Worm (Caenorhabditis elegans): ENCODE data around the gene srsx-6.

srsx-6 gene

DNA sequence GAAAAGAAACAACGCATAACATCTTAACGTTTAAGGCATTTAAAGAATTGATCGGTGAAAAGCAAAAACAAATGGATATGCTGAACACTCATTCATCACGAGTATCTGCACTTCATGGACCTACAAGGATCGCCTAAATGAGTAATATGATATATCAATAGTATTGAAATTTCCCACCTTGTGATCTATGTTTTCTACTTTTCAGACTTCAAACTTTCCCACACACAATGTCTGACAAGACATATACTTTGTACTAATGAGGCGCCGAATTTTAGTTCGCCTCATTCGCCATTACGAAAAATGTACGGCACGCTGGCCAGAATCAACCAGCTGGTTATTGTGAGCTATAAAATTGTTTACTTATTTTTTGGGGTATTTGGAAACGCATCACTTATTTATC lies at the start of gene srsx-6:
srsx-6 (plus strand) TSS at position 301 of the 400 bp plus-strand sequence.
- no peak for TF ChIP-seq unc-62 (GFP tag; optimal IDR thresholded peaks at IDR 0.05)

DNA sequence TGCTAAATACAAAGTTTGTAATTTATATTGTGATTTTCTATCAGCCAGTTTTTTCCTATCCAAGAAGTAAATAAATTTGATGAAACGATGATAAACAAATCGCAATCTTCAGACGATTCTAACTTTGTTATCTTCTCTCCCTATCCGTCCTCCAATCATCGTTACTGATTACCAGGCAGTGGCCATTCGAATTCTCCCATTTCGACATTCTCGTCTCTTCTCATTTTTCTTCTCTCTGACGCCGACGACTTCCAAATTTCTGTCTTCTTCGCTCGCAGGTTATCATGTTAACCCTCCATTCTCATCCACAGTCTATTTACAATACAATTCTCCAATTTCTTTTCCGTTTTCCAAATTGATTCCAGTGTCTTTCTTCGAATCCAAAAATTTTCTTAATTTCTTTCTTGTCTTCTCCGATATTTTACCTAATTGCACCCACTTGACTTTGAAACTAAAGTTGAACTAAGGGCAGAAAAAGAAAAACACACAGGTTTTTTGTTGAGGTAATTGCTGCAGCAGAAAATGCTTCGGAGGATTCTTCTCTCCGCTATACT lies 48.4 kb upstream of the srsx-6 start, which contains the start of gene F40A3.2:
F40A3.2 (plus strand) TSS at position 504 of the 554 bp plus-strand sequence.
- no peak for TF ChIP-seq unc-62 (GFP tag; optimal IDR thresholded peaks at IDR 0.05)

DNA sequence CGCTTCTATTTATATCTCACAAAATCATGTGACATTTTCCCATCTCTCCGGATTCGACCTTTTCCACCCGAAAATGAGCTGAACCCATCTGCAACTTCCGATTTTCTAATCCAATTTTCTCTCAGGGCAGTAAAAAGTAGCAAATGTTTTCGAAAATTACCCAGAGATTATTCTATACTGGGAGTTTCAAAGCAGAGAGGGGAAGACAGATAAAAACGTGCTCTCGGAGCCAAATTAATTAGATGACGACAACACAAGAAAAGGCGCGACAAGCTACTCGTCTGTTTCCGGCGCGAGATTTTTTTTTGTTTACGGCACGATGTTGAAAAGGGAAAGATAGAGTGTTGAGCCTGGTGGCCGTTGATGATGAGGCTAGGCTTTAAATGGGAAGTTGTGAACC lies 42.4 kb upstream of the srsx-6 start:
- TF ChIP-seq unc-62 (GFP tag; optimal IDR thresholded peaks at IDR 0.05): no peak

DNA sequence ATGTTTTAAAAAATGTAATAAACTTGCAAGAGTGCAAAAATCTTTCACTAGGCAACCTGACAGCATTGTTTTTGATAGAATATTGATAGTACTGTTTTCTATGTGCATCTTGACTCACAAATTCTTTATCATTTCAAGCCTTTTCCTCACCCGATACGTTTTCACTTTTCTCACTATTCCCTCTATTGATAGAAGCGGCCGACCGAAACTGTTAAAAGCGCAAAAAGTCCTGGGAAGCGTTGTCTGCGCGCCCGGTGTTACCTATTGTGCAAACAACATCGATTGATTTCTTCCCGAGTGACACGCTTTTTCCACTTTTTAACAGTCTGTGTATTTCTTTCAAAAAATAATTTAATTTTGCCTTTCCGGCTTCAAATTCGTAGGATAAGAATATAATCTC lies 38.8 kb upstream of the srsx-6 start:
- TF ChIP-seq unc-62 (GFP tag; optimal IDR thresholded peaks at IDR 0.05): no peak

DNA sequence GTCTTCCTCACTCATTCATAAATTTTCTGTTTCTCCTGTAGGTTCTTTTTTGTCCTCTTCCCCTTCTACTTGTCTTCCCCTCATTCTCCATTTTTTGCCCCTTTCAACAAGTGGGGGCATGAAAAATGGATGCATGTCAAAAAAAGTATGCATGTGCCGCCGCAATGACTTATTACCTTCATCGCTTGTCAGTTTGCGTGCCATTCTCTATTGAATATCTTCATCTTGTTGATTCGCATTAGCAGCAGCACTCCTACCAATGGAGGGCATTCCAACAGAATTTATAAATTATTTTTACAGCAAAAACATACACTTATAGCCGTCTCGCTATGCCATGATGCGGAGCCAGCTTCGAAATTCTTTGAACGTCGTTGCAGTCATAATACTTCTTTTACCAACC lies 35.7 kb upstream of the srsx-6 start, which contains the start of gene F40A3.1:
F40A3.1 (plus strand) TSS at position 301 of the 400 bp plus-strand sequence.
- no peak for TF ChIP-seq unc-62 (GFP tag; optimal IDR thresholded peaks at IDR 0.05)

DNA sequence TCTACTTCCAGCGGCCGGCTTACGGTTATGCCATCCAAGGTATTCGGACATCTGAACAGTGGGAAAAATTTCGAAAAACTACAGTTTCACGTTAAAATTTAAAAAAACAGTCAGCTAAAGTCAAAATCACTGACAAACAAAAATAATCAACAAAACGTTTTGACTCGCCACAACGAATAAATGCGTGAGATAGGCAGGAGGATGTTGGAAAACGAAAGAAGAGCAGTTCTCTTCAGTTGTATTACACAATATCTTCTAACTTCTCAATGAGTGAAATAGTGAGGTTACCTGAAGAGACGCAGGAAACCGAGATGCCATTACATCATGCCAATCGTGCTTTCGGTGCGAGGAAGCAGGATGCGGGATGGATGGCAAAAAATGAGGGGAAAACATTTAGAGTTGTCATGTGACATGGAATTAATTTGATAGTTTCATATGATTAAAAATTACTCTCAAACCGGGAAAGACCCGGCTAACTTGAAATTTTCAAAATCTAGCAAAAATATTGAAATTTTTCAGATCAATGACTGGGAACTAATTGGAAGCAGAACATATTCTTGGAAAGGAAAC lies 33.0 kb upstream of the srsx-6 start, which contains the start of gene F40A3.6:
F40A3.6 (minus strand) TSS at position 51 of the 570 bp plus-strand sequence.
- TF ChIP-seq unc-62 (GFP tag; optimal IDR thresholded peaks at IDR 0.05): no peak

- TF ChIP-seq unc-62 (GFP tag; optimal IDR thresholded peaks at IDR 0.05): no peak
Measured at ce11 chrV:7899761-7900160, 27.1 kb upstream of the srsx-6 start, which contains the start of gene F40A3.7. F40A3.7 (minus strand) TSS chrV:7899861.

DNA sequence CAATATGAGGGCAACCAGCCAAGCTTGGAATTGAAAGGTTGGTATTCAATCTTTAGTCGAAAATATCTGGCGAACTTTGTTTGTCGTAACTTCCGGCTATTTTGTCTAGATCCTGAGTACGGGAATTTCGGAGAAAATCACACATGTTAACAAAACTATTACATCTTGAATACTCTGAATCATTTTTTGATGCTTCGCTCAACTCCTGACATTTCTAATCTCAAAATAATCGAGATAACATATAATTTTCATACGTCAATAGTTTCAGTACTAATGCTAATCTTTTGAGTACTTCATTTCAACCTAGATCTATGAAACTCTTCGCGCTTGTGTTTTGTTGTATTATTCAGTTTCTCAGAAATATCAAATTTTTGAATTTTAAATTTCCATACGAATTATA lies 25.7 kb upstream of the srsx-6 start:
- TF ChIP-seq unc-62 (GFP tag; optimal IDR thresholded peaks at IDR 0.05): no peak

DNA sequence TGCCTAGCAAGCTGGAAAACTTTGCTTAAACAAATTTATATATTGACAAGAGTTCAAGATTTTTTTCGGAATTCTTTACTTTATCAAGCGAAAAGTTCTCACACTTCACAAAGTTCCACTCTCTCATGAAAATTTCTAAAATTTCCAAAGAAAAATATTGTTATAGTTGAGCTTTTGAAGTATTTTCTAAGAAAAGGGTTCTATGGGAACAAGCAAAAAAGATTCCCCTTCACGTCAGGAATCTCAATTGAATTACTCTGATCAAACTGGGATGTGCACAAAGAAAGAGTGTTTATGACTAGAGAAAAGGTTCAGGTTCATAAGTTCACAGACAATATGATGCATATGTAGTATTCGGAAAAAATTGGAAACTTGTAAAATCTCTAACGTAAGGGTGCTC lies 22.5 kb upstream of the srsx-6 start:
- TF ChIP-seq unc-62 (GFP tag; optimal IDR thresholded peaks at IDR 0.05): no peak

ce11 chrV:7908431-7908830 lies 18.5 kb upstream of the srsx-6 start:
- no peak for TF ChIP-seq unc-62 (GFP tag; optimal IDR thresholded peaks at IDR 0.05)

ce11 chrV:7925483-7925882 lies 1.4 kb upstream of the srsx-6 start, which contains the start of gene srsx-7:
srsx-7 (plus strand) TSS chrV:7925783.
- no peak for TF ChIP-seq unc-62 (GFP tag; optimal IDR thresholded peaks at IDR 0.05)

DNA sequence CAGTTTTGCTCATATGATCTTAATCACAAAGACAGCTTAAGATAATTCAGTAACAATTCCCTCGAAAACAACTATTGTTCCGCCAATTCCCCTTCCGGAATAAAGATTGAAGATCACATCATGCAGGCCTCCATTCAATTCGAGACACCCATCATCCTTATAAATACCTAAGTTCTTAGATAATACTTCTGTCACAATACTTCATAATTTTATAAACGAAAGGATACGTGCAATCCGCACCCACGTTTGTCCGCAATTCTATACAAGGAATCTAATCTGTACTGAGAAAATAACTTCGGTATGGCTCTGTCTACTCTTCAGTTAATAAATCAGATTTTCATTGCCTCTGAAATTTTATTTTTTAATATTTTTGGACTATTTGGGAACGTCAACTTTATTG lies 1.8 kb downstream of the srsx-6 start, which contains the start of gene srsx-5:
srsx-5 (plus strand) TSS at position 301 of the 400 bp plus-strand sequence.
- no peak for TF ChIP-seq unc-62 (GFP tag; optimal IDR thresholded peaks at IDR 0.05)

DNA sequence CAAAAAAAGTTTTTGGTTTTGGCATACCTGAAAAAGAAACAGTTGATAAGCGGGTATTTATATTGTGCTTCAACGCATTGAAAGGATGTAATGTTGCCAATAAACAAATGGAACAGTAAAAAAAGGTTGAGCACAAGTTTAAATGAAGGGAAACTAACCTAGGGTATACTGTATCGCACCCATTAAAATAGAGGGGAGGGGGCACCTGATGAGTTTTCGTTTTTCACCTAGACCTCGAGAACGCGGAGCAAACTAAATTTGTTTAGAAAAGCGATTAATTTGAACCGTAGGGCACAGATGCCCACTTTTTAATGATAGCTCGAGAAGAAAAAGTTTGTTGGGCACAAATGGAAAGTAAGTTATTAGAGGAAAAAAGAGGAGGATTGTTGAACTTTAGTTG lies 6.1 kb downstream of the srsx-6 start, which contains the start of gene ncx-10:
ncx-10 (minus strand) TSS at position 101 of the 400 bp plus-strand sequence.
- no peak for TF ChIP-seq unc-62 (GFP tag; optimal IDR thresholded peaks at IDR 0.05)

DNA sequence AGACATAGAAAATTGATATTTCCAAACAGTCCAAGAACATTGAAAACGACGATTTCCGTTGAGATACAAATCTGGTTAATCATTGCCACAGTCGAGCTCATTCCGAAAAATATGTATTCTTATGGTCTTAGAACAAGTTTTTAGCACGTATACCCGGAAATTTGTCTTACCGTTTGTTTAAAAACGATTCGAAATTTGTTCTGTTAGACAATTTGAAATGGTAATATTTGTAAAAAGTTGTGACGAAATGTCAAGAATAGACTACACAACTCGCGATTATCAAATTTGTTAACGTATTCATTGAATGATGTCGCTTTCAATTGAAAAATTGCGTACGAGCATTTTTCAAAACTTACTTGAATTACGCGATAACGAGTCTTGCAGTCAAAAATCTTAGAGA lies 10.3 kb downstream of the srsx-6 start, which contains the start of gene srsx-3:
srsx-3 (minus strand) TSS at position 101 of the 400 bp plus-strand sequence.
- no peak for TF ChIP-seq unc-62 (GFP tag; optimal IDR thresholded peaks at IDR 0.05)

ce11 chrV:7940299-7940698 lies 13.4 kb downstream of the srsx-6 start, which contains the start of gene srt-53:
srt-53 (minus strand) TSS chrV:7940399.
- TF ChIP-seq unc-62 (GFP tag; optimal IDR thresholded peaks at IDR 0.05): no peak

ce11 chrV:7943568-7943967 lies 16.7 kb downstream of the srsx-6 start, which contains the start of gene Y97E10B.1:
Y97E10B.1 (plus strand) TSS chrV:7943868.
- no peak for TF ChIP-seq unc-62 (GFP tag; optimal IDR thresholded peaks at IDR 0.05)

DNA sequence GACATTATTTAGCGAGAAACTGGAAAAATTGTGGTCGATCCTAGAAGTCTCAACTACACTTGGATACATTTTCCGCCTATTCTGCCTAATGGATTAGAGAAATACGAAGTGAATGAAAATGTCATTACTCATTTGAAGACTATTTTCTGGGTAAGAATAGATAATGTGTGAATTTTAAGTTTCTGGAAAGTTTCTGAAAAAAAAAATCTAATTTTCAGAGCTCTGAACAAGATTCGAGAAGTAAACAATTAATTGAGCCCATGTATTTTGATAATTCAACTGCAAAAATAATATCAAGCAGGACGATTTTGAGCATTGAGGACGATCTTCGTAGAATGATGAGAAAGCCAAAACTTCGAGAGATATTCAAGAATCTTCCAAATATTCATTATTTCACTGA lies 19.3 kb downstream of the srsx-6 start:
- no peak for TF ChIP-seq unc-62 (GFP tag; optimal IDR thresholded peaks at IDR 0.05)
